Worm (Caenorhabditis elegans) whole organism, young adult: ENCODE results near the gene F35B12.9.

Source experiments
- F49E8.2 ChIP-seq: sonication (generic microtip); optimal IDR thresholded peaks from 3 replicates; lab custom pipeline; 2017; ENCODE audit warnings: missing genetic modification characterization, mild to moderate bottlenecking, missing compliant biosample characterization, antibody characterized with exemption, moderate library complexity; ENCODE audit not compliant: insufficient read depth
- Y56A3A.18 ChIP-seq: fragments of 200-800 bp; sonication (Bioruptor generic); IDR thresholded peaks from 2 replicates; pipeline ENCODE4 v1.3.6; 2022; ENCODE audit warnings: missing genetic modification reagents, missing genetic modification characterization, missing compliant biosample characterization
- aptf-3 ChIP-seq: fragments of 200-800 bp; sonication (Bioruptor generic); IDR thresholded peaks from 2 replicates; pipeline ENCODE4 v1.3.6; 2022; ENCODE audit warnings: missing genetic modification characterization, missing compliant biosample characterization
- chd-7 ChIP-seq: sonication (generic microtip); optimal IDR thresholded peaks from 2 replicates; lab custom pipeline; 2016; ENCODE audit warnings: mild to moderate bottlenecking, missing genetic modification characterization, moderate library complexity, missing compliant biosample characterization
- egl-44 ChIP-seq: fragments of 200-800 bp; sonication (Bioruptor generic); IDR thresholded peaks from 2 replicates; pipeline ENCODE4 v1.3.6; 2022; ENCODE audit warnings: missing genetic modification reagents, missing genetic modification characterization, missing compliant biosample characterization
- hrde-1 ChIP-seq: sonication (generic microtip); optimal IDR thresholded peaks from 2 replicates; lab custom pipeline; 2016; ENCODE audit warnings: missing genetic modification characterization, mild to moderate bottlenecking, missing compliant biosample characterization, moderate library complexity, missing genotype, missing genetic modification reagents, borderline replicate concordance
- nfya-1 ChIP-seq: sonication (generic microtip); optimal IDR thresholded peaks from 2 replicates; lab custom pipeline; 2017; ENCODE audit warnings: antibody characterized with exemption, missing compliant biosample characterization, missing genetic modification characterization, borderline replicate concordance; ENCODE audit not compliant: insufficient read depth
- snpc-1.1 ChIP-seq: sonication (generic microtip); optimal IDR thresholded peaks from 2 replicates; lab custom pipeline; 2017; ENCODE audit warnings: missing genetic modification characterization, mild to moderate bottlenecking, missing compliant biosample characterization, antibody characterized with exemption, moderate library complexity, missing genotype, missing genetic modification reagents; ENCODE audit not compliant: insufficient read depth
- snpc-1.3 ChIP-seq: sonication (generic microtip); optimal IDR thresholded peaks from 2 replicates; lab custom pipeline; 2017; ENCODE audit warnings: missing genetic modification characterization, mild to moderate bottlenecking, missing compliant biosample characterization, antibody characterized with exemption, moderate library complexity, missing genotype, missing genetic modification reagents; ENCODE audit not compliant: insufficient read depth
- snpc-4 ChIP-seq, 5 experiments: fragments of 150-350 bp in 1 of 5; sonication (generic microtip) in 4 of 5; optimal IDR thresholded peaks; 2 replicates each; lab custom pipeline; 2014 to 2018; ENCODE audit warnings: missing genetic modification characterization in 5 of 5, missing biosample characterization in 3 of 5, antibody characterized with exemption in 2 of 5, mild to moderate bottlenecking in 2 of 5, missing compliant biosample characterization in 2 of 5, missing genotype in 2 of 5, moderate library complexity in 2 of 5, missing genetic modification reagents in 1 of 5
- unc-130 ChIP-seq: sonication (generic microtip); optimal IDR thresholded peaks from 2 replicates; lab custom pipeline; 2016; ENCODE audit warnings: missing genetic modification reagents, missing genetic modification characterization, missing compliant biosample characterization
- unc-62 ChIP-seq: fragments of 150-350 bp; optimal IDR thresholded peaks from 2 replicates; lab custom pipeline; 2014; ENCODE audit warnings: missing biosample characterization, missing genetic modification reagents, missing genetic modification characterization
- xnd-1 ChIP-seq: sonication (generic microtip); optimal IDR thresholded peaks from 2 replicates; lab custom pipeline; 2016; ENCODE audit warnings: missing genotype, missing genetic modification reagents, missing genetic modification characterization, missing compliant biosample characterization
- ztf-6 ChIP-seq: fragments of 200-800 bp; sonication (Bioruptor generic); IDR thresholded peaks from 2 replicates; pipeline ENCODE4 v1.3.6; 2022; ENCODE audit warnings: missing genetic modification reagents, missing genetic modification characterization, missing compliant biosample characterization

DNA sequence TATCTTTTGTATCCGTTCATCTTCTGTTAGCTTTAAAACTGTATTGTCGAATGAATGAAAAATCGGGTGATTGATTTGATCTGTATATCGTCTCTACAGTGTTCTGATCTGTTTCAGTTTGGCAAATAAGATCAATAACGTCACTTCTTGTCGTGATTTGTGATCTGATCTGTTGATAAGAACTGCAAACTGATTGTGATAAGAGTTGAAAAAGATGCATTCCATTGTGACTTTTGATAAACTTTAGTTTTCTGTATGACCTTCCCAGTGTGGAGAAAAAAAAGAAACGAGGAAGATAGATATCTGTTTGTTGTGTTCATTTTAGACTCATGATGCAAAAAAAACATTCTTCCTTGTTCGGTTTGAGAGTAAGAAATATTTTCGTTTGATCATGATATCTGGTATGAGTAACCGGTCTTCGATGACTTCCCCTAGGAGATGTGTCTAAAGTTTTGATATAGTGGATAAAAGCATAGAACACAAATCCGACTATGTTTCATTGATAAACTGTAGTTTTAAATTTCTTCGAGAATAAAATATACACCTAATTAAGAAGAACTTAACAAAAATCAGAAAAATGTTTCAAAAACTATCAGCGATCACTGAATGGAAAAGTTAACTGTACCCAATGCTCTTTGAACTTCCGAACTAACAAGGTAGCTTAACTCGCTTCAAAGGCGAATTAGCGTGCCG, 14.0 kb downstream of the F35B12.9 start:
- TF ChIP-seq unc-130 (GFP tag; lab: Kevin White, UChicago): no peak
- TF ChIP-seq aptf-3 (GFP tag; lab: Robert Waterston, UW): no peak
- TF ChIP-seq egl-44 (GFP tag; lab: Robert Waterston, UW): no peak
- TF ChIP-seq Y56A3A.18 (GFP tag; lab: Robert Waterston, UW): no peak
- no peak for TF ChIP-seq nfya-1 (tag; lab: Kevin White, UChicago)
- no peak for TF ChIP-seq snpc-4 (GFP tag; optimal IDR thresholded peaks at IDR 0.05; lab: Kevin White, UChicago)
- TF ChIP-seq snpc-4 (tag; optimal IDR thresholded peaks at IDR 0.05; lab: Kevin White, UChicago): no peak
- TF ChIP-seq F49E8.2 (tag; lab: Kevin White, UChicago): no peak
- TF ChIP-seq unc-62 (GFP tag; lab: Kevin White, UChicago): no peak
- no peak for TF ChIP-seq snpc-1.1 (tag; lab: Kevin White, UChicago)
- no peak for TF ChIP-seq chd-7 (tag; lab: Kevin White, UChicago)
- TF ChIP-seq hrde-1 (tag; lab: Kevin White, UChicago): no peak
- TF ChIP-seq snpc-1.3 (tag; lab: Kevin White, UChicago): no peak
- TF ChIP-seq xnd-1 (tag; lab: Kevin White, UChicago): no peak
- TF ChIP-seq ztf-6: no peak
